Worm (Caenorhabditis elegans) whole organism, mixed stage, embryonic: ENCODE results near the gene rnp-9.

ENCODE experiments used
- M03D4.4 ChIP-seq: sonication (generic microtip); optimal IDR thresholded peaks from 2 replicates; lab custom pipeline; 2017; ENCODE audit warnings: mild to moderate bottlenecking, missing genetic modification characterization, missing compliant biosample characterization
- bed-3 ChIP-seq: fragments of 200-800 bp; sonication (Bioruptor generic); optimal IDR thresholded peaks from 3 replicates; lab custom pipeline; 2018; ENCODE audit warnings: mild to moderate bottlenecking, missing genetic modification characterization, moderate library complexity, missing compliant biosample characterization
- blmp-1 ChIP-seq: fragments of 150-350 bp; optimal IDR thresholded peaks from 2 replicates; lab custom pipeline; 2014; ENCODE audit warnings: missing biosample characterization, missing genetic modification characterization
- ceh-39 ChIP-seq: fragments of 150-350 bp; optimal IDR thresholded peaks from 2 replicates; lab custom pipeline; 2014; ENCODE audit warnings: missing biosample characterization, missing genetic modification characterization
- ceh-43 ChIP-seq: fragments of 200-800 bp; sonication (Bioruptor generic); optimal IDR thresholded peaks from 2 replicates; lab custom pipeline; 2018; ENCODE audit warnings: mild to moderate bottlenecking, missing genetic modification characterization, moderate library complexity, missing compliant biosample characterization
- ceh-83 ChIP-seq: fragments of 200-800 bp; sonication (Bioruptor generic); optimal IDR thresholded peaks from 2 replicates; lab custom pipeline; 2018; ENCODE audit warnings: mild to moderate bottlenecking, missing genetic modification characterization, missing compliant biosample characterization
- ces-1 ChIP-seq: fragments of 150-350 bp; optimal IDR thresholded peaks from 2 replicates; lab custom pipeline; 2014; ENCODE audit warnings: missing biosample characterization, missing genetic modification reagents, missing genetic modification characterization
- cnd-1 ChIP-seq: fragments of 200-800 bp; sonication (Bioruptor generic); optimal IDR thresholded peaks from 2 replicates; lab custom pipeline; 2018; ENCODE audit warnings: mild to moderate bottlenecking, missing genetic modification characterization, missing compliant biosample characterization
- drap-1 ChIP-seq: fragments of 200-800 bp; sonication (Bioruptor generic); optimal IDR thresholded peaks from 3 replicates; lab custom pipeline; 2018; ENCODE audit warnings: mild to moderate bottlenecking, missing genetic modification characterization, missing compliant biosample characterization
- elt-1 ChIP-seq: sonication (generic microtip); optimal IDR thresholded peaks from 2 replicates; lab custom pipeline; 2017; ENCODE audit warnings: missing genetic modification characterization, mild to moderate bottlenecking, missing compliant biosample characterization, antibody characterized with exemption, moderate library complexity, borderline replicate concordance; ENCODE audit not compliant: insufficient read depth
- elt-3 ChIP-seq: fragments of 150-350 bp; optimal IDR thresholded peaks from 2 replicates; lab custom pipeline; 2014; ENCODE audit warnings: missing biosample characterization, missing genetic modification characterization
- flh-1 ChIP-seq: fragments of 200-800 bp; sonication (Bioruptor generic); optimal IDR thresholded peaks from 2 replicates; lab custom pipeline; 2018; ENCODE audit warnings: mild to moderate bottlenecking, missing genetic modification characterization, moderate library complexity, missing compliant biosample characterization
- ham-2 ChIP-seq: fragments of 200-800 bp; sonication (Bioruptor generic); optimal IDR thresholded peaks from 2 replicates; lab custom pipeline; 2018; ENCODE audit warnings: mild to moderate bottlenecking, missing genetic modification characterization, missing compliant biosample characterization
- hlh-1 ChIP-seq: fragments of 150-350 bp; optimal IDR thresholded peaks from 2 replicates; lab custom pipeline; 2014; ENCODE audit warnings: missing biosample characterization, missing genetic modification reagents, missing genetic modification characterization
- lin-13 ChIP-seq: fragments of 150-350 bp; optimal IDR thresholded peaks from 2 replicates; lab custom pipeline; 2014; ENCODE audit warnings: missing biosample characterization, missing genetic modification characterization
- lin-32 ChIP-seq: fragments of 200-800 bp; sonication (Bioruptor generic); optimal IDR thresholded peaks from 2 replicates; lab custom pipeline; 2018; ENCODE audit warnings: mild to moderate bottlenecking, missing genetic modification characterization, missing compliant biosample characterization
- lsy-2 ChIP-seq: fragments of 150-350 bp; optimal IDR thresholded peaks from 2 replicates; lab custom pipeline; 2014; ENCODE audit warnings: missing biosample characterization, missing genetic modification characterization
- mab-5 ChIP-seq: fragments of 150-350 bp; optimal IDR thresholded peaks from 2 replicates; lab custom pipeline; 2014; ENCODE audit warnings: missing biosample characterization, missing genetic modification characterization
- mep-1 ChIP-seq: fragments of 150-350 bp; optimal IDR thresholded peaks from 2 replicates; lab custom pipeline; 2017; ENCODE audit warnings: missing biosample characterization, missing genetic modification reagents, missing genetic modification characterization, inconsistent platforms
- mls-2 ChIP-seq: sonication (generic microtip); optimal IDR thresholded peaks from 2 replicates; lab custom pipeline; 2016; ENCODE audit warnings: mild to moderate bottlenecking, missing genetic modification characterization, moderate library complexity, missing compliant biosample characterization
- nhr-12 ChIP-seq: fragments of 150-350 bp; optimal IDR thresholded peaks from 2 replicates; lab custom pipeline; 2014; ENCODE audit warnings: missing biosample characterization, missing genetic modification characterization
- nhr-2 ChIP-seq: fragments of 150-350 bp; optimal IDR thresholded peaks from 2 replicates; lab custom pipeline; 2014; ENCODE audit warnings: missing biosample characterization, missing genetic modification characterization
- nhr-237 ChIP-seq: fragments of 150-350 bp; optimal IDR thresholded peaks from 2 replicates; lab custom pipeline; 2014; ENCODE audit warnings: missing biosample characterization, missing genetic modification characterization
- nhr-28 ChIP-seq: fragments of 150-350 bp; optimal IDR thresholded peaks from 2 replicates; lab custom pipeline; 2014; ENCODE audit warnings: missing biosample characterization, missing genetic modification characterization
- nhr-76 ChIP-seq: sonication (generic microtip); optimal IDR thresholded peaks from 2 replicates; lab custom pipeline; 2017; ENCODE audit warnings: missing biosample characterization, missing genetic modification characterization
- pha-4 ChIP-seq: fragments of 150-350 bp; optimal IDR thresholded peaks from 2 replicates; lab custom pipeline; 2018; ENCODE audit warnings: missing biosample characterization, missing genetic modification reagents, missing genetic modification characterization
- sem-2 ChIP-seq: fragments of 200-800 bp; sonication (Bioruptor generic); optimal IDR thresholded peaks from 2 replicates; lab custom pipeline; 2018; ENCODE audit warnings: mild to moderate bottlenecking, missing genetic modification characterization, missing compliant biosample characterization
- snpc-4 ChIP-seq: fragments of 150-350 bp; optimal IDR thresholded peaks from 2 replicates; lab custom pipeline; 2014; ENCODE audit warnings: missing biosample characterization, missing genetic modification characterization
- sptf-1 ChIP-seq: sonication (generic microtip); optimal IDR thresholded peaks from 2 replicates; lab custom pipeline; 2017; ENCODE audit warnings: mild to moderate bottlenecking, missing genetic modification characterization, moderate library complexity, missing compliant biosample characterization
- tbx-8 ChIP-seq: fragments of 200-800 bp; sonication (Bioruptor generic); optimal IDR thresholded peaks from 2 replicates; lab custom pipeline; 2018; ENCODE audit warnings: mild to moderate bottlenecking, missing genetic modification characterization, moderate library complexity, missing compliant biosample characterization
- unc-120 ChIP-seq: sonication (generic microtip); optimal IDR thresholded peaks from 2 replicates; lab custom pipeline; 2017; ENCODE audit warnings: missing genetic modification characterization, missing compliant biosample characterization; ENCODE audit not compliant: poor library complexity, severe bottlenecking
- unc-39 ChIP-seq: fragments of 150-350 bp; optimal IDR thresholded peaks from 2 replicates; lab custom pipeline; 2014; ENCODE audit warnings: missing biosample characterization, missing genetic modification characterization
- unc-62 ChIP-seq: fragments of 150-350 bp; optimal IDR thresholded peaks from 2 replicates; lab custom pipeline; 2014; ENCODE audit warnings: missing biosample characterization, missing genetic modification reagents, missing genetic modification characterization
- zip-8 ChIP-seq: fragments of 150-350 bp; optimal IDR thresholded peaks from 2 replicates; lab custom pipeline; 2014; ENCODE audit warnings: missing biosample characterization, missing genetic modification characterization
- ztf-11 ChIP-seq: fragments of 150-350 bp; optimal IDR thresholded peaks from 2 replicates; lab custom pipeline; 2014; ENCODE audit warnings: missing biosample characterization, missing genetic modification characterization

rnp-9 gene

ce11 chrX:10146592-10146991 lies 20.5 kb upstream of the rnp-9 start, which contains the start of gene unc-115 (continued):
- TF ChIP-seq lin-13 (tag; lab: Kevin White, UChicago): no peak
- no peak for TF ChIP-seq nhr-76 (tag; lab: Kevin White, UChicago)
- no peak for TF ChIP-seq snpc-4 (tag; lab: Kevin White, UChicago)
- TF ChIP-seq M03D4.4: peak; percentile 63
- peak; percentile 74 for TF ChIP-seq ztf-11 (tag; lab: Kevin White, UChicago)
- no peak for TF ChIP-seq mab-5

- TF ChIP-seq lin-13 (tag; lab: Kevin White, UChicago) (no peak), unc-62 (GFP tag; lab: Kevin White, UChicago) (peak; percentile 45)
Observed at ce11 chrX:10147236-10147635, 19.9 kb upstream of the rnp-9 start.

- TF ChIP-seq mab-5 (no peak), cnd-1 (peak; percentile 72), sem-2 (GFP tag; lab: Kevin White, UChicago) (no peak), ham-2 (GFP tag; lab: Kevin White, UChicago) (no peak), ces-1 (GFP tag; lab: Kevin White, UChicago) (peak; percentile 27), ztf-11 (tag; lab: Kevin White, UChicago) (no peak), lin-32 (GFP tag; lab: Kevin White, UChicago) (no peak), blmp-1 (tag; lab: Kevin White, UChicago) (no peak), sptf-1 (peak; percentile 13), elt-3 (tag; lab: Kevin White, UChicago) (no peak), zip-8 (tag; lab: Kevin White, UChicago) (no peak), tbx-8 (GFP tag; lab: Kevin White, UChicago) (no peak), snpc-4 (tag; lab: Kevin White, UChicago) (no peak), elt-1 (no peak), drap-1 (no peak), ceh-39 (tag; lab: Kevin White, UChicago) (no peak), nhr-28 (tag; lab: Kevin White, UChicago) (no peak), unc-62 (GFP tag; lab: Kevin White, UChicago) (peak; percentile 28), nhr-237 (peak; percentile 3), pha-4 (tag; lab: Kevin White, UChicago) (peak; percentile 75), lsy-2 (no peak), unc-39 (tag; lab: Kevin White, UChicago) (no peak), nhr-76 (tag; lab: Kevin White, UChicago) (no peak), mls-2 (tag; lab: Kevin White, UChicago) (no peak), unc-120 (tag; lab: Kevin White, UChicago) (no peak), lin-13 (tag; lab: Kevin White, UChicago) (no peak), nhr-2 (tag; lab: Kevin White, UChicago) (no peak), nhr-12 (tag; lab: Kevin White, UChicago) (no peak), bed-3 (GFP tag; lab: Kevin White, UChicago) (no peak), hlh-1 (no peak), M03D4.4 (no peak), flh-1 (GFP tag; lab: Kevin White, UChicago) (no peak), ceh-83 (GFP tag; lab: Kevin White, UChicago) (peak; percentile 14), ceh-43 (GFP tag; lab: Kevin White, UChicago) (no peak), mep-1 (tag; lab: Kevin White, UChicago) (no peak)
- TF ChIP-seq, all 35 proteins: peak for 7
Observed at ce11 chrX:10148235-10148872, 18.8 kb upstream of the rnp-9 start.

- TF ChIP-seq ces-1 (GFP tag; lab: Kevin White, UChicago) (peak; percentile 98), bed-3 (GFP tag; lab: Kevin White, UChicago) (no peak)
Observed at ce11 chrX:10150918-10151317, 16.2 kb upstream of the rnp-9 start.
